Worm (Caenorhabditis elegans) whole organism, late embryonic: ENCODE results near the gene F55A11.8.

ENCODE experiments used
- C08G9.2 ChIP-seq: sonication (generic microtip); optimal IDR thresholded peaks from 2 replicates; lab custom pipeline; 2016; ENCODE audit warnings: mild to moderate bottlenecking, missing genetic modification characterization, moderate library complexity, missing compliant biosample characterization
- F13H6.1 ChIP-seq: sonication (generic microtip); optimal IDR thresholded peaks from 2 replicates; lab custom pipeline; 2016; ENCODE audit warnings: missing genetic modification characterization, missing compliant biosample characterization
- K09A11.1 ChIP-seq: sonication (generic microtip); optimal IDR thresholded peaks from 2 replicates; lab custom pipeline; 2017; ENCODE audit warnings: antibody characterized with exemption, mild to moderate bottlenecking, missing genetic modification characterization, missing compliant biosample characterization; ENCODE audit not compliant: insufficient read depth
- T23F11.4 ChIP-seq: fragments of 200-800 bp; sonication (Bioruptor generic); optimal IDR thresholded peaks from 2 replicates; lab custom pipeline; 2018; ENCODE audit warnings: mild to moderate bottlenecking, missing genetic modification characterization, missing compliant biosample characterization
- Y22D7AL.16 ChIP-seq: sonication (generic microtip); optimal IDR thresholded peaks from 2 replicates; lab custom pipeline; 2016; ENCODE audit warnings: missing genetic modification characterization, missing compliant biosample characterization
- ahr-1 ChIP-seq: sonication (generic microtip); optimal IDR thresholded peaks from 2 replicates; lab custom pipeline; 2016; ENCODE audit warnings: missing genetic modification characterization, missing compliant biosample characterization
- ama-1 ChIP-seq: fragments of 150-350 bp; optimal IDR thresholded peaks from 2 replicates; lab custom pipeline; 2014
- ceh-19 ChIP-seq: fragments of 200-800 bp; sonication (Bioruptor generic); optimal IDR thresholded peaks from 2 replicates; lab custom pipeline; 2018; ENCODE audit warnings: mild to moderate bottlenecking, missing genetic modification characterization, missing compliant biosample characterization
- ceh-24 ChIP-seq: sonication (generic microtip); optimal IDR thresholded peaks from 2 replicates; lab custom pipeline; 2016; ENCODE audit warnings: mild to moderate bottlenecking, missing genetic modification characterization, missing compliant biosample characterization
- ceh-48 ChIP-seq: sonication (generic microtip); optimal IDR thresholded peaks from 2 replicates; lab custom pipeline; 2016; ENCODE audit warnings: missing genetic modification characterization, inconsistent platforms, missing compliant biosample characterization
- ceh-9 ChIP-seq: sonication (generic microtip); optimal IDR thresholded peaks from 2 replicates; lab custom pipeline; 2016; ENCODE audit warnings: mild to moderate bottlenecking, missing genetic modification characterization, inconsistent platforms, missing compliant biosample characterization
- elt-2 ChIP-seq: sonication (generic microtip); optimal IDR thresholded peaks from 2 replicates; lab custom pipeline; 2016; ENCODE audit warnings: missing genetic modification reagents, missing genetic modification characterization, missing compliant biosample characterization
- elt-4 ChIP-seq: sonication (generic microtip); optimal IDR thresholded peaks from 2 replicates; lab custom pipeline; 2016; ENCODE audit warnings: missing genetic modification characterization, missing compliant biosample characterization
- ets-4 ChIP-seq: sonication (generic microtip); optimal IDR thresholded peaks from 2 replicates; lab custom pipeline; 2016; ENCODE audit warnings: missing genetic modification characterization, missing compliant biosample characterization
- eyg-1 ChIP-seq: sonication (generic microtip); optimal IDR thresholded peaks from 2 replicates; lab custom pipeline; 2016; ENCODE audit warnings: missing genotype, missing genetic modification characterization, missing compliant biosample characterization
- fkh-10 ChIP-seq: fragments of 150-350 bp; optimal IDR thresholded peaks from 2 replicates; lab custom pipeline; 2014; ENCODE audit warnings: missing biosample characterization, missing genetic modification reagents, missing genetic modification characterization
- hlh-15 ChIP-seq: sonication (generic microtip); optimal IDR thresholded peaks from 2 replicates; lab custom pipeline; 2016; ENCODE audit warnings: missing genetic modification characterization, missing compliant biosample characterization
- hlh-30 ChIP-seq: sonication (generic microtip); optimal IDR thresholded peaks from 2 replicates; lab custom pipeline; 2017; ENCODE audit warnings: antibody characterized with exemption, missing genetic modification characterization, missing compliant biosample characterization; ENCODE audit not compliant: insufficient read depth
- hlh-8 ChIP-seq: sonication (generic microtip); optimal IDR thresholded peaks from 2 replicates; lab custom pipeline; 2016; ENCODE audit warnings: missing genotype, missing genetic modification characterization, missing compliant biosample characterization
- lin-11 ChIP-seq: fragments of 200-800 bp; sonication (Bioruptor generic); optimal IDR thresholded peaks from 2 replicates; lab custom pipeline; 2018; ENCODE audit warnings: mild to moderate bottlenecking, missing genetic modification characterization, missing compliant biosample characterization
- nfya-1 ChIP-seq: sonication (generic microtip); optimal IDR thresholded peaks from 2 replicates; lab custom pipeline; 2017; ENCODE audit warnings: missing genetic modification characterization, mild to moderate bottlenecking, missing compliant biosample characterization, antibody characterized with exemption, moderate library complexity
- nhr-11 ChIP-seq: fragments of 150-350 bp; optimal IDR thresholded peaks from 2 replicates; lab custom pipeline; 2014; ENCODE audit warnings: missing biosample characterization, missing genetic modification characterization
- nhr-232 ChIP-seq: sonication (generic microtip); optimal IDR thresholded peaks from 2 replicates; lab custom pipeline; 2016; ENCODE audit warnings: missing genetic modification characterization, missing compliant biosample characterization
- odd-2 ChIP-seq: sonication (generic microtip); optimal IDR thresholded peaks from 2 replicates; lab custom pipeline; 2017; ENCODE audit warnings: antibody characterized with exemption, mild to moderate bottlenecking, missing genetic modification characterization, missing compliant biosample characterization
- pag-3 ChIP-seq: sonication (generic microtip); optimal IDR thresholded peaks from 2 replicates; lab custom pipeline; 2016; ENCODE audit warnings: missing compliant biosample characterization, missing genetic modification characterization, borderline replicate concordance
- pat-9 ChIP-seq: fragments of 200-800 bp; sonication (Bioruptor generic); optimal IDR thresholded peaks from 2 replicates; lab custom pipeline; 2018; ENCODE audit warnings: mild to moderate bottlenecking, missing genetic modification characterization, moderate library complexity, missing compliant biosample characterization
- pax-1 ChIP-seq: fragments of 150-350 bp; optimal IDR thresholded peaks from 2 replicates; lab custom pipeline; 2014; ENCODE audit warnings: missing biosample characterization, missing genetic modification characterization
- pha-2 ChIP-seq: sonication (generic microtip); optimal IDR thresholded peaks from 2 replicates; lab custom pipeline; 2017; ENCODE audit warnings: mild to moderate bottlenecking, missing genetic modification characterization, missing compliant biosample characterization
- pros-1 ChIP-seq: fragments of 150-350 bp; optimal IDR thresholded peaks from 2 replicates; lab custom pipeline; 2014; ENCODE audit warnings: missing biosample characterization, missing genetic modification reagents, missing genetic modification characterization
- ref-2 ChIP-seq: sonication (generic microtip); optimal IDR thresholded peaks from 2 replicates; lab custom pipeline; 2016; ENCODE audit warnings: missing genetic modification characterization, missing compliant biosample characterization
- rnt-1 ChIP-seq: sonication (generic microtip); optimal IDR thresholded peaks from 2 replicates; lab custom pipeline; 2016; ENCODE audit warnings: missing genetic modification characterization, missing compliant biosample characterization
- sdc-2 ChIP-seq: sonication (generic microtip); optimal IDR thresholded peaks from 2 replicates; lab custom pipeline; 2016; ENCODE audit warnings: missing genotype, missing genetic modification characterization, missing compliant biosample characterization
- tbx-2 ChIP-seq: sonication (generic microtip); optimal IDR thresholded peaks from 2 replicates; lab custom pipeline; 2016; ENCODE audit warnings: missing genetic modification characterization, missing compliant biosample characterization
- ttx-3 ChIP-seq: sonication (generic microtip); optimal IDR thresholded peaks from 2 replicates; lab custom pipeline; 2016; ENCODE audit warnings: missing genetic modification reagents, missing genetic modification characterization, missing compliant biosample characterization
- unc-86 ChIP-seq: sonication (generic microtip); optimal IDR thresholded peaks from 2 replicates; lab custom pipeline; 2016; ENCODE audit warnings: missing genetic modification characterization, missing compliant biosample characterization
- zip-5 ChIP-seq: sonication (generic microtip); optimal IDR thresholded peaks from 2 replicates; lab custom pipeline; 2016; ENCODE audit warnings: missing genetic modification characterization, missing compliant biosample characterization

Gene F55A11.8

DNA sequence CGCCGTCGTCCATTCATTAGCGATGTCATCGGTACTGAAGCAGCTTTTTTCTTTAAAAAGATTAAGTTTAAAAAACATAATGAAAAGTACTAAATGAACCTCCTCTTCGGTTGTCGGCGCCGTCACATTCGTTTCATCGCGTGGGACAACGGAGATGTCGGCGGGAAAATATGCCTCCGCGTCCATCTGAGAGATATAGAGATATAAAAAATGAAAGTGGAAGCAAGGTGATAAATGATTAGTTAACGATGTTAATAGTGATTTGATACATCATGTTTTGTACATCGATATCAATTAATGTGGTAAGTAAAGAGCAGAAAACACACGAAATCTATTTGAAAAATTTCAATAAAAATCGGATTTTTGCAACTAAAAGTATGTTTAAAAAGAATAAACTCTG, 730 bp upstream of the F55A11.8 start, which contains the start of gene F55A11.7:
F55A11.7 (minus strand) TSS at position 186 of the 400 bp plus-strand sequence.
- no peak for TF ChIP-seq F13H6.1 (tag; lab: Kevin White, UChicago)
- TF ChIP-seq rnt-1 (tag; lab: Kevin White, UChicago) = no peak
- TF ChIP-seq ceh-24 (tag; lab: Kevin White, UChicago) = no peak

DNA sequence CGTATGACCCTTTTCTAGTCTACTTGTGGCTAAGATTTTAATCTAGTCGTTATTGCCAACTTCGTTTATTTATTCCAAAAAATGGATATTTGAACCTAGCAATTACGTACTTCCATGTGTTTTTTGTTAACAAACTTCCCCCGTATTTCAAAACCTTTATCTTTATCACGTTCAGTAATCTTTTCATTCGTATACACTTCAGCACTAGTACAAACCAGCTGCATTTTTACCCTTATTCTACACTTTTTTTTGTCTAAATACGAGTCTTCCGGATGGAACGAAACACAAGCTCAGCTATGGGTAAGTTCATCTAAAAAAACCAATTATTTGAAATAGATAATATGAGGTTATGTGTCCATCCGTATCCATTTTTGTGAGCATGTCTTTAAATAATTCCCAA, 1.5 kb downstream of the F55A11.8 start, which contains the start of gene D2023.1:
D2023.1 (plus strand) TSS at position 77 of the 400 bp plus-strand sequence.
- TF ChIP-seq Y22D7AL.16 (tag; lab: Kevin White, UChicago) (no peak), ceh-19 (GFP tag; lab: Kevin White, UChicago) (no peak), elt-4 (tag; lab: Kevin White, UChicago) (no peak)
- TF ChIP-seq, all 69 proteins: peak for 0

DNA sequence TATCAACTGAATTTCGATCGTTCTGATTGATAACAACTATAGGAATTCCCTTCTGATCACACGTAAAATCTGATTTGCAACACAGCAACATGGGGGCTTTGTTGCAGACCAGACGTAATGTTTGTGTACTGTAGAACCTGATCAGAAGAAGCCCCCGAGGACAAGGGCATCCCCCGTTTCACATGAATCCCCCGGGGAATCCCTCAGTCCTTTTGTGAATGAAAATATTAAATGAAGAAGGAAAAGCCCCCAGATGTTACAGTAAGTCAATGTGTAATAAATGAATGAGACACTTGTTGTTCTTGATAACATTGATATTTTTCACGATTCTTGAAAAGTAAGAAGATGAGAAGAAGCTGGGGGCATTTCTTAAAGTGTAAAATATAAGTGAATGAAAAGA, 6.2 kb downstream of the F55A11.8 start:
- TF ChIP-seq nhr-11 (tag; lab: Kevin White, UChicago) = no peak
- no peak for TF ChIP-seq ama-1 (lab: Kevin White, UChicago)
- TF ChIP-seq unc-86 (tag; lab: Kevin White, UChicago) = no peak
- TF ChIP-seq sdc-2 = no peak
- TF ChIP-seq pax-1 (tag; lab: Kevin White, UChicago) = no peak
- no peak for TF ChIP-seq tbx-2 (tag; lab: Kevin White, UChicago)
- TF ChIP-seq C08G9.2 (tag; lab: Kevin White, UChicago) = no peak
- TF ChIP-seq pros-1 (tag; lab: Kevin White, UChicago) = no peak
- no peak for TF ChIP-seq eyg-1 (tag; lab: Kevin White, UChicago)
- no peak for TF ChIP-seq pat-9 (tag; lab: Kevin White, UChicago)
- TF ChIP-seq elt-2 = no peak
- no peak for TF ChIP-seq ref-2 (tag; lab: Kevin White, UChicago)
- no peak for TF ChIP-seq ets-4 (tag; lab: Kevin White, UChicago)
- no peak for TF ChIP-seq pag-3
- TF ChIP-seq ahr-1 = no peak
- no peak for TF ChIP-seq ttx-3
- no peak for TF ChIP-seq K09A11.1 (tag; lab: Kevin White, UChicago)
- no peak for TF ChIP-seq nfya-1 (tag; lab: Kevin White, UChicago)
- no peak for TF ChIP-seq zip-5
- TF ChIP-seq, all 69 proteins: peak for 0

DNA sequence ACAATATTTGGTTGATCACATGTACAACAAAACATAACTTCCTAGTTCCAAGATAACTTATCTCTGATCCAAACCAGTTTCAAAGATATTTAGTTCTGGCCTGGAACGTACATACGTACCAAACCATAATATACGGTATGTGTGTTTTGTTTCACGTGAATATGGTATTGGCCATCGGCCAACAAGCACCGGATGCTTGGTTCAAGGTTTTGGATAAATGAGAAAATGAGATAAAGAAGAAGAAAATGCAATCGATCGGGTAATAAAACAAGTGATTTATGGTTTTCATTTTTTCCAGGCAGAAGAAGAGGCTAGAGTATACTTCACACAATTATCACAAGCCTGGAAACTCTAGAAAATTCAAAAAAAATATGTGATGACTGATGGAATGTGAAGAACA, 7.4 kb downstream of the F55A11.8 start:
- TF ChIP-seq T23F11.4 (GFP tag; lab: Kevin White, UChicago) = no peak

DNA sequence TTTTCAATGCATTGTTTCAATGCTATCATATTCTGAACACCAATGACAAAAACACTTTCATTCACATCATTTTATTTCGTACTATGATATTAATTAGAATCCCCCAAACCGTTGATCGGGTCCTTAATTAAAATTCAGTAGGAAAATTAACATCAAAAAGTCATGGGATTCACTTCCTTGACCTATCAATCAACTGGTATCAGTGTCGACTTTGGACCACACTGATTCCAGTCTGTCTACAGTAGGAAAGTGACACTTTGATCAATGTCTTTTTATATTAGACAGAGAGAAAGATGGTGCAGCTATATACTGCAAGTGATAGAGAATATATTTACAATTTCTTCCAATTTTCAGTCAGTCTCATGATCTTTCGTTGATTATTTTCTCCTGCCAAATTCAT, 8.4 kb downstream of the F55A11.8 start:
- no peak for TF ChIP-seq pha-2 (tag; lab: Kevin White, UChicago)
- no peak for TF ChIP-seq ceh-9 (tag; lab: Kevin White, UChicago)
- no peak for TF ChIP-seq C08G9.2 (tag; lab: Kevin White, UChicago)
- TF ChIP-seq tbx-2 (tag; lab: Kevin White, UChicago) = no peak

DNA sequence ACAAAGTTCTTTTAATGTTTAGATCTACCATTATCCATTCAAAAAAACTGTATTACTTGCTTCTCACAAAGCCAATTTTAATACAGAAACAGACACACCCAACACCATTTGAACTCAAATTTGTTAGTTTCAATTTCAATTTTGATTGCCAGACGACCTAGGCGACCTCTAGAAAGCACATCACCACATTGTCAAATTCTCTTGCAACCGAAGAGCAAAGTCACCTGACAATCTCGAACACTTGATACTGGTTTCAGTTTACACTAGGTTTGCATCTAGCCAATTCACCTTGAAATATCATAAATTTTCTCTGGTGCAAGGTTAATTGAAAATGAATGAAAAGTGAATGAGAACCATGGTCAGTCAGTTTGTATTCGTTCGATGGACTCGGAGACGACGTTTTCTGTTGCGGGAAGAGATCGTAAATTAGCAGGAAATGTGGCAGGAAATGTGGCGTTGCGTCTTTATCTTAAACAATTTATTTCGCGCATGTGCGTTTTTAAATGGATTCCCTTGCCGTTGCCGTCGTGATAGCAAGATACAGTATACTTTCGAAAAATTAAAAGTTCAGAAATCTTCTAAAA, 9.4 kb downstream of the F55A11.8 start:
- TF ChIP-seq nhr-11 (tag; lab: Kevin White, UChicago) (no peak), ceh-48 (tag; lab: Kevin White, UChicago) (no peak), lin-11 (no peak), ceh-9 (tag; lab: Kevin White, UChicago) (no peak), sdc-2 (no peak), C08G9.2 (tag; lab: Kevin White, UChicago) (no peak), T23F11.4 (GFP tag; lab: Kevin White, UChicago) (no peak), fkh-10 (GFP tag; lab: Kevin White, UChicago) (no peak), hlh-8 (tag; lab: Kevin White, UChicago) (no peak), odd-2 (tag; lab: Kevin White, UChicago) (no peak), ttx-3 (no peak), ceh-24 (tag; lab: Kevin White, UChicago) (no peak), hlh-30 (tag; lab: Kevin White, UChicago) (no peak), Y22D7AL.16 (tag; lab: Kevin White, UChicago) (no peak), hlh-15 (no peak), pat-9 (tag; lab: Kevin White, UChicago) (no peak), nhr-232 (no peak)
